Worm (Caenorhabditis elegans): ENCODE measurements around the gene fbxb-62.

DNA sequence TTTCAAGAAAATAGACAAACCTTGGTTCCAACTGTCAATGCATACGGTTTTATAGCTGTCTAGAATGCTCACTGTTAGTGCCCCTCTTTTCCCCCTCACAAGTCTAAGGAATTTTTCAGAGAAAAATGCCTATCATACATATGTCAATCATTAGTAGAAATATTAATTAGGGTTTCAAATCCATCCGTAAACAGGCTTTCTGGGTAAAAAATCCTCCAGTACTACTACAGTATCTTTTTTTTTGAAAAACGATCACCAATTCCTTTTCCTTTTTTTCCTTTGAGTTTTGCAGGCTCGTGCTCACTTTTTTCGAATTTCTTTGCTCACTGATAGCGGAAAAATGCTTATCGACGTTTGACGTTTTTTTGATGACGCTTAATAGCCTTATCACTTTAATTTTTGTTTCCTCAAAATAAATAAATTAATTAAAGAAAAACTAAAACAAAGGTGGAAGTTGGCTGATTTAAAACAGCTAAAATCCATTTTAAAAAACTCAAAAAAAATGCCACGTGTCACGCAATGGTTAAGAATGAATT lies 17.7 kb upstream of the fbxb-62 start, which contains the start of gene C43D7.7:
- TF ChIP-seq nhr-237 (tag; optimal IDR thresholded peaks at IDR 0.05): no peak
- no peak for TF ChIP-seq ztf-4 (tag; optimal IDR thresholded peaks at IDR 0.05)
- TF ChIP-seq elt-1 (tag; optimal IDR thresholded peaks at IDR 0.05): no peak
- no peak for TF ChIP-seq nhr-43 (tag; optimal IDR thresholded peaks at IDR 0.05; ENCODE audit: poor library complexity, severe bottlenecking)
- TF ChIP-seq mml-1 (tag; optimal IDR thresholded peaks at IDR 0.05): no peak
- no peak for TF ChIP-seq nhr-12 (tag; optimal IDR thresholded peaks at IDR 0.05)
- no peak for TF ChIP-seq ztf-11 (tag; optimal IDR thresholded peaks at IDR 0.05)
- TF ChIP-seq ceh-16 (tag; optimal IDR thresholded peaks at IDR 0.05): no peak
